Worm (Caenorhabditis elegans) whole organism, early embryonic: ENCODE measurements around the gene F36G3.3.

Experiments
- ceh-36 ChIP-seq: sonication (generic microtip); optimal IDR thresholded peaks from 2 replicates; lab custom pipeline; 2016; ENCODE audit warnings: missing genetic modification characterization, inconsistent platforms, missing compliant biosample characterization
- hmbx-1 ChIP-seq: sonication (generic microtip); optimal IDR thresholded peaks from 2 replicates; lab custom pipeline; 2016; ENCODE audit warnings: mild to moderate bottlenecking, missing genetic modification characterization, missing compliant biosample characterization
- sea-1 ChIP-seq: fragments of 200-800 bp; sonication (Bioruptor generic); conservative IDR thresholded peaks from 2 replicates; pipeline ENCODE4 v1.3.6; 2022; ENCODE audit warnings: missing genetic modification characterization, missing compliant biosample characterization
- tra-4 ChIP-seq: sonication (generic microtip); optimal IDR thresholded peaks from 2 replicates; lab custom pipeline; 2017; ENCODE audit warnings: missing genetic modification characterization, missing compliant biosample characterization

ce11 chrX:9840864-9841263, 42.2 kb downstream of the F36G3.3 start:
- TF ChIP-seq hmbx-1 (tag; lab: Kevin White, UChicago) (no peak), tra-4 (no peak), sea-1 (GFP tag; lab: Robert Waterston, UW) (no peak), ceh-36 (tag; lab: Kevin White, UChicago) (no peak)
